Worm (Caenorhabditis elegans): ENCODE data around the gene F32D8.7.

F32D8.7 gene

DNA sequence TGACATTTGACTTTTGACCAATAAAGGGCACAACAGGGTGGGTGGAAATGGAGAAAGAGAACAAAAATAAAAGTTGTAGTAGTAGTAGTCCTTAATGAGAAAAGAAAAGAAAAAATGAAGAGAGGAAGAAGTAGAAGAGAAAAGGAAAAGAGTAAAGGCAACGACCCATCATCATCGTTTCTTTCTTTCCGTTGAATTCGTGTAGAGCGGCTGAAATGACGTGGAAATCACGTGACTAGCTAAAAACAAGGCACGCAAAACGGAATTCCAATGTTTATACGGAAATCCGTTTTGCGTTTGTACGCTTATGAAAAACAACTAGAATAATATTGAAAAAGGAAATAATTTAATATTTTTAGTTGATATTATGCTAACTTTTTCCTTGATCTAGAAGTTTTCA lies 30.6 kb upstream of the F32D8.7 start:
- TF ChIP-seq nhr-43 (tag; optimal IDR thresholded peaks at IDR 0.05; ENCODE audit: poor library complexity, severe bottlenecking) (peak; percentile 11), egl-5 (tag; optimal IDR thresholded peaks at IDR 0.05) (no peak), lin-15B (tag; optimal IDR thresholded peaks at IDR 0.05) (no peak), nhr-28 (tag; optimal IDR thresholded peaks at IDR 0.05) (no peak), nfya-1 (tag; optimal IDR thresholded peaks at IDR 0.05; ENCODE audit: insufficient read depth) (peak; percentile 28), elt-3 (tag; optimal IDR thresholded peaks at IDR 0.05) (no peak), egl-27 (tag; optimal IDR thresholded peaks at IDR 0.05) (no peak), lsy-12 (tag; optimal IDR thresholded peaks at IDR 0.05) (no peak), ztf-11 (tag; optimal IDR thresholded peaks at IDR 0.05) (no peak), elt-2 (tag; optimal IDR thresholded peaks at IDR 0.05) (no peak), daf-12 (tag; optimal IDR thresholded peaks at IDR 0.05) (no peak), fkh-10 (GFP tag; optimal IDR thresholded peaks at IDR 0.05) (peak; percentile 65), lin-39 (tag; optimal IDR thresholded peaks at IDR 0.05) (peak; percentile 11)

DNA sequence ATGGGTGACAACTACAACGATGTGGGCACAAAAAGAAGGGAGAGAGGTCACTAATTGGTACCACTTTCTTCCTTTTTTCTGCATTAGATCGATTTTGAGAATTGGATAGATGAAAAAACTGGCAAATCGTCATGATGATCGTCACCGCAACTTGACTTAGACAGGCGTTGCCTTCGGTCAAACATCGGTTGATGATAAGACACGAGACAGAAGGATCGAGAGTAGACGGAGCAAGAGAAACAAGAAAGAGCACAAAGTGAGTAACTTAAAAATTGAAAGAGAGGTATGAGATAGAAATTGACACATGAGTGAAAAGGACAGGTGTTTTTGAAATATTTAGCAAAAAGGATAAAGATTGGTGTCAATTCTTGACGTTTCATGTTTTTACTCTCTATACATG lies 28.2 kb upstream of the F32D8.7 start:
- TF ChIP-seq elt-1 (tag; optimal IDR thresholded peaks at IDR 0.05) (no peak), mml-1 (tag; optimal IDR thresholded peaks at IDR 0.05) (no peak), pqm-1 (tag; optimal IDR thresholded peaks at IDR 0.05) (peak; percentile 9), hmg-11 (tag; optimal IDR thresholded peaks at IDR 0.05) (no peak), pha-4 (tag; optimal IDR thresholded peaks at IDR 0.05) (no peak), elt-2 (tag; optimal IDR thresholded peaks at IDR 0.05) (peak; percentile 23), fos-1 (tag; optimal IDR thresholded peaks at IDR 0.05) (no peak), nhr-12 (tag; optimal IDR thresholded peaks at IDR 0.05) (no peak)

DNA sequence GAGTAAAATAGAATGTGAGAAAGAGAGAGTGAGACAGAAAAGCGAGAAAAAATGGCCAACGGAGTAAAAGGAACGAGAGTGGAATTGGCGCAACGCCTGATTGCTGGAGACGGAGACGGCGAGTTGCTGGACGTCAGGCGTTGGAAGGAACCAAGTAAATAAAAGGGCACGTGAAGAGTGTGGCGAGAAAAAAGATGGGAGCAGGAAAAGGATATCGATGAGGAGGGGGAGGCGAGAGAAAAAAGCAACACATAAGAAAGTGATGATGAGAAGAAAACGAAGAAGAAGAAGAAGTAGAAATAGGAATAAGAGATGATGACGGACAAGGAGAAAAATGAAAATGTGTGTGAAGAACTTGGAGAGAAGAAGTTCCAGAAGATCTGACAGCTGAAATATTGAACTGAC lies 26.8 kb upstream of the F32D8.7 start:
- TF ChIP-seq fos-1 (tag; optimal IDR thresholded peaks at IDR 0.05) (no peak), lin-39 (tag; optimal IDR thresholded peaks at IDR 0.05) (peak; percentile 65), jun-1 (tag; optimal IDR thresholded peaks at IDR 0.05) (peak; percentile 71), nhr-23 (tag; optimal IDR thresholded peaks at IDR 0.05) (peak; percentile 33), pha-4 (tag; optimal IDR thresholded peaks at IDR 0.05) (peak; percentile 92), ceh-16 (tag; optimal IDR thresholded peaks at IDR 0.05) (no peak), tbx-2 (tag; optimal IDR thresholded peaks at IDR 0.05) (peak; percentile 67), mdl-1 (tag; optimal IDR thresholded peaks at IDR 0.05) (peak; percentile 83), nhr-12 (tag; optimal IDR thresholded peaks at IDR 0.05) (no peak), lin-15B (tag; optimal IDR thresholded peaks at IDR 0.05) (peak; percentile 45), elt-1 (tag; optimal IDR thresholded peaks at IDR 0.05) (peak; percentile 49), ztf-4 (tag; optimal IDR thresholded peaks at IDR 0.05) (no peak), ceh-82 (tag; optimal IDR thresholded peaks at IDR 0.05) (peak; percentile 7), ceh-9 (tag; optimal IDR thresholded peaks at IDR 0.05) (no peak), nhr-76 (tag; optimal IDR thresholded peaks at IDR 0.05) (no peak), nhr-77 (tag; optimal IDR thresholded peaks at IDR 0.05) (no peak), ZK546.5 (tag; optimal IDR thresholded peaks at IDR 0.05) (no peak), R02D3.7 (tag; optimal IDR thresholded peaks at IDR 0.05) (peak; percentile 39), ama-1 (optimal IDR thresholded peaks at IDR 0.05) (no peak), egl-5 (tag; optimal IDR thresholded peaks at IDR 0.05) (peak; percentile 69), nhr-67 (tag; optimal IDR thresholded peaks at IDR 0.05) (no peak), nhr-25 (tag; optimal IDR thresholded peaks at IDR 0.05) (no peak), ceh-28 (tag; optimal IDR thresholded peaks at IDR 0.05) (peak; percentile 60), ztf-11 (tag; optimal IDR thresholded peaks at IDR 0.05) (no peak), snpc-4 (tag; optimal IDR thresholded peaks at IDR 0.05) (peak; percentile 47), nhr-43 (tag; optimal IDR thresholded peaks at IDR 0.05; ENCODE audit: poor library complexity, severe bottlenecking) (peak; percentile 60), fkh-10 (GFP tag; optimal IDR thresholded peaks at IDR 0.05) (peak; percentile 92), lsy-12 (tag; optimal IDR thresholded peaks at IDR 0.05) (peak; percentile 54), zag-1 (tag; optimal IDR thresholded peaks at IDR 0.05) (peak; percentile 35), pqm-1 (tag; optimal IDR thresholded peaks at IDR 0.05) (peak; percentile 46), nhr-11 (tag; optimal IDR thresholded peaks at IDR 0.05) (peak; percentile 56), nhr-28 (tag; optimal IDR thresholded peaks at IDR 0.05) (no peak), skn-1 (tag; optimal IDR thresholded peaks at IDR 0.05) (peak; percentile 16), hmg-11 (tag; optimal IDR thresholded peaks at IDR 0.05) (peak; percentile 90), unc-39 (tag; optimal IDR thresholded peaks at IDR 0.05) (no peak), fkh-2 (tag; optimal IDR thresholded peaks at IDR 0.05) (peak; percentile 12), mml-1 (tag; optimal IDR thresholded peaks at IDR 0.05) (peak; percentile 55), sea-2 (GFP tag; optimal IDR thresholded peaks at IDR 0.05) (no peak), elt-3 (tag; optimal IDR thresholded peaks at IDR 0.05) (no peak), daf-12 (tag; optimal IDR thresholded peaks at IDR 0.05) (no peak), nhr-237 (tag; optimal IDR thresholded peaks at IDR 0.05) (no peak), elt-2 (tag; optimal IDR thresholded peaks at IDR 0.05) (peak; percentile 36), nfya-1 (tag; optimal IDR thresholded peaks at IDR 0.05; ENCODE audit: insufficient read depth) (peak; percentile 87), eor-1 (tag; optimal IDR thresholded peaks at IDR 0.05) (no peak), unc-62 (GFP tag; optimal IDR thresholded peaks at IDR 0.05) (peak; percentile 80), aly-2 (tag; optimal IDR thresholded peaks at IDR 0.05) (no peak), egl-27 (tag; optimal IDR thresholded peaks at IDR 0.05) (peak; percentile 66)
